Worm (Caenorhabditis elegans): ENCODE results near the gene atg-16.2.

atg-16.2 gene

ce11 chrII:6496496-6496895 lies 43.3 kb upstream of the atg-16.2 start:
- TF ChIP-seq nhr-20 (tag; optimal IDR thresholded peaks at IDR 0.05), result no peak

ce11 chrII:6493709-6494326 lies 40.6 kb upstream of the atg-16.2 start:
- TF ChIP-seq ztf-4 (tag; optimal IDR thresholded peaks at IDR 0.05), result peak; percentile 14
- TF ChIP-seq ztf-11 (tag; optimal IDR thresholded peaks at IDR 0.05), result no peak
- TF ChIP-seq nhr-84 (tag; optimal IDR thresholded peaks at IDR 0.05), result no peak
- no peak for TF ChIP-seq hpl-2 (GFP tag; optimal IDR thresholded peaks at IDR 0.05)
- no peak for TF ChIP-seq nhr-90 (tag; optimal IDR thresholded peaks at IDR 0.05; ENCODE audit: poor library complexity)
- no peak for TF ChIP-seq ama-1 (optimal IDR thresholded peaks at IDR 0.05)
- TF ChIP-seq unc-130 (tag; optimal IDR thresholded peaks at IDR 0.05), result no peak
- TF ChIP-seq hlh-17 (GFP tag; optimal IDR thresholded peaks at IDR 0.05; ENCODE audit: borderline replicate concordance), result no peak
- TF ChIP-seq aly-2 (tag; optimal IDR thresholded peaks at IDR 0.05), result no peak
- TF ChIP-seq blmp-1 (tag; optimal IDR thresholded peaks at IDR 0.05), result peak; percentile 2
- no peak for TF ChIP-seq lin-14 (GFP tag; optimal IDR thresholded peaks at IDR 0.05)

ce11 chrII:6493139-6493538 lies 39.9 kb upstream of the atg-16.2 start:
- TF ChIP-seq hpl-2 (GFP tag; optimal IDR thresholded peaks at IDR 0.05) (no peak), nhr-47 (tag; optimal IDR thresholded peaks at IDR 0.05) (no peak), nhr-85 (tag) (no peak), skn-1 (tag; optimal IDR thresholded peaks at IDR 0.05) (no peak), elt-2 (tag; optimal IDR thresholded peaks at IDR 0.05) (no peak), efl-3 (GFP tag; optimal IDR thresholded peaks at IDR 0.05) (no peak)

- TF ChIP-seq unc-30 (tag; optimal IDR thresholded peaks at IDR 0.05) (no peak), jun-1 (tag; optimal IDR thresholded peaks at IDR 0.05) (no peak), aha-1 (tag; optimal IDR thresholded peaks at IDR 0.05) (no peak), nhr-71 (tag; optimal IDR thresholded peaks at IDR 0.05) (peak; percentile 55), zip-4 (GFP tag; optimal IDR thresholded peaks at IDR 0.05) (no peak), egl-27 (tag; optimal IDR thresholded peaks at IDR 0.05) (no peak), nhr-28 (tag; optimal IDR thresholded peaks at IDR 0.05) (no peak), mep-1 (tag; optimal IDR thresholded peaks at IDR 0.05) (peak; percentile 30), pag-3 (tag; optimal IDR thresholded peaks at IDR 0.05; ENCODE audit: borderline replicate concordance, insufficient read depth) (no peak), Y116A8C.19 (tag; optimal IDR thresholded peaks at IDR 0.05; ENCODE audit: borderline replicate concordance) (no peak), unc-130 (tag; optimal IDR thresholded peaks at IDR 0.05) (no peak), lsy-2 (tag; optimal IDR thresholded peaks at IDR 0.05) (peak; percentile 46 to 71), nhr-19 (GFP tag; conservative IDR thresholded peaks at IDR 0.05) (0 out of 2 replicates have a peak, but pooled peaks have one; percentile 16), elt-2 (tag; optimal IDR thresholded peaks at IDR 0.05) (no peak), nhr-90 (tag; optimal IDR thresholded peaks at IDR 0.05; ENCODE audit: poor library complexity) (no peak), elt-3 (tag; optimal IDR thresholded peaks at IDR 0.05) (no peak), pqm-1 (tag; optimal IDR thresholded peaks at IDR 0.05) (no peak), nhr-20 (tag; optimal IDR thresholded peaks at IDR 0.05) (peak; percentile 32), C34B4.2 (tag; optimal IDR thresholded peaks at IDR 0.05) (no peak), ceh-8 (GFP tag; optimal IDR thresholded peaks at IDR 0.05) (no peak), fkh-10 (GFP tag; optimal IDR thresholded peaks at IDR 0.05) (peak; percentile 50), lin-13 (GFP tag; optimal IDR thresholded peaks at IDR 0.05) (peak; percentile 33), ama-1 (optimal IDR thresholded peaks at IDR 0.05) (peak; percentile 59), lir-3 (tag; optimal IDR thresholded peaks at IDR 0.05; ENCODE audit: poor library complexity) (no peak), swsn-7 (tag; optimal IDR thresholded peaks at IDR 0.05) (peak; percentile 49), fos-1 (tag; optimal IDR thresholded peaks at IDR 0.05) (no peak), isw-1 (GFP tag; IDR thresholded peaks at IDR 0.05) (no peak), nhr-12 (tag; optimal IDR thresholded peaks at IDR 0.05) (no peak), aly-2 (tag; optimal IDR thresholded peaks at IDR 0.05) (no peak), hlh-4 (tag; optimal IDR thresholded peaks at IDR 0.05) (no peak), dsc-1 (tag; optimal IDR thresholded peaks at IDR 0.05) (peak; percentile 18), egl-13 (tag; optimal IDR thresholded peaks at IDR 0.05) (peak; percentile 26), fkh-4 (tag; optimal IDR thresholded peaks at IDR 0.05; ENCODE audit: borderline replicate concordance) (no peak)
Observed at ce11 chrII:6491817-6492452, 38.7 kb upstream of the atg-16.2 start, which contains the start of the genes T28D9.11 and T28D9.1. TSS of gene T28D9.11 (minus strand) at chrII:6491993. TSS of gene T28D9.1 (plus strand) at chrII:6492402.

All from whole organism, L1 larva.